Fruit fly (Drosophila melanogaster) whole organism, wandering third instar larva: ENCODE results near the gene CG43052.

ENCODE experiments used
- Abd-B ChIP-seq: fragments of >200 bp; optimal IDR thresholded peaks from 2 replicates; lab custom pipeline; 2017; ENCODE audit warnings: missing biosample characterization, missing genetic modification characterization
- CG9705 ChIP-seq: fragments of 200-800 bp; sonication (Bioruptor generic); optimal IDR thresholded peaks from 2 replicates; lab custom pipeline; 2018; ENCODE audit warnings: missing biosample characterization, mild to moderate bottlenecking, missing genetic modification characterization
- Dfd ChIP-seq: fragments of >200 bp; optimal IDR thresholded peaks from 2 replicates; lab custom pipeline; 2017; ENCODE audit warnings: missing biosample characterization, missing genetic modification characterization
- Dif ChIP-seq: fragments of 200-275, 200-300 bp; sonication (Bioruptor generic); optimal IDR thresholded peaks from 2 replicates; lab custom pipeline; 2018; ENCODE audit warnings: missing biosample characterization, missing genetic modification characterization; ENCODE audit not compliant: partially characterized antibody
- GATAd ChIP-seq: sonication (Bioruptor generic); optimal IDR thresholded peaks from 2 replicates; lab custom pipeline; 2016; ENCODE audit warnings: missing biosample characterization, missing genetic modification characterization
- HLH106 ChIP-seq: fragments of 200-800 bp; optimal IDR thresholded peaks from 3 replicates; lab custom pipeline; 2019; ENCODE audit warnings: missing biosample characterization, mild to moderate bottlenecking, missing genetic modification characterization, moderate library complexity
- Hnf4 ChIP-seq: fragments of 200-800 bp; sonication (Bioruptor generic); optimal IDR thresholded peaks from 2 replicates; lab custom pipeline; 2016; ENCODE audit warnings: missing biosample characterization, mild to moderate bottlenecking, missing genetic modification characterization
- Hr78 ChIP-seq: fragments of >200 bp; optimal IDR thresholded peaks from 2 replicates; lab custom pipeline; 2017; ENCODE audit warnings: missing biosample characterization, missing genetic modification characterization
- Hr83 ChIP-seq: fragments of 200-300 bp; sonication (Bioruptor generic); optimal IDR thresholded peaks from 2 replicates; lab custom pipeline; 2016; ENCODE audit warnings: missing biosample characterization, mild to moderate bottlenecking, missing genetic modification characterization, moderate library complexity; ENCODE audit not compliant: poor library complexity, severe bottlenecking
- Jra ChIP-seq: sonication (Bioruptor generic); optimal IDR thresholded peaks from 2 replicates; lab custom pipeline; 2016; ENCODE audit warnings: missing biosample characterization, missing genetic modification characterization
- Mio ChIP-seq: sonication (Bioruptor generic); optimal IDR thresholded peaks from 2 replicates; lab custom pipeline; 2016; ENCODE audit warnings: missing biosample characterization, missing genetic modification characterization
- Myc ChIP-seq: fragments of >200 bp; optimal IDR thresholded peaks from 2 replicates; lab custom pipeline; 2017
- OdsH ChIP-seq: fragments of 200-800 bp; sonication (Bioruptor generic); optimal IDR thresholded peaks from 2 replicates; lab custom pipeline; 2016; ENCODE audit warnings: missing biosample characterization, mild to moderate bottlenecking, missing genetic modification characterization
- Rel ChIP-seq, 2 experiments: fragments of 200-800 bp; sonication (Bioruptor generic) in 1 of 2; optimal IDR thresholded peaks; 2 replicates in 1 of 2; 3 replicates in 1 of 2; lab custom pipeline; 2016 to 2019; ENCODE audit warnings: mild to moderate bottlenecking in 2 of 2, missing biosample characterization in 2 of 2, missing genetic modification characterization in 2 of 2, moderate library complexity in 1 of 2
- Vsx2 ChIP-seq: fragments of 200-300, 225-300 bp; sonication (Bioruptor generic); optimal IDR thresholded peaks from 2 replicates; lab custom pipeline; 2018; ENCODE audit warnings: missing biosample characterization, missing genetic modification characterization; ENCODE audit not compliant: partially characterized antibody
- dl ChIP-seq, 2 experiments: fragments of 175-275, 200-275 bp in 1 of 2; fragments of 200-275 bp in 1 of 2; sonication (Bioruptor generic); optimal IDR thresholded peaks; lab custom pipeline; 2018; ENCODE audit warnings: mild to moderate bottlenecking in 2 of 2, missing biosample characterization in 2 of 2, missing genetic modification characterization in 2 of 2, moderate library complexity in 2 of 2; ENCODE audit not compliant: partially characterized antibody in 2 of 2, insufficient read depth in 1 of 2
- dsf ChIP-seq: sonication (Bioruptor generic); optimal IDR thresholded peaks from 2 replicates; lab custom pipeline; 2016; ENCODE audit warnings: missing biosample characterization, missing genetic modification characterization, borderline replicate concordance
- foxo ChIP-seq, 2 experiments: fragments of 200-800 bp; sonication (Bioruptor generic); optimal IDR thresholded peaks; 2 replicates in 1 of 2; 3 replicates in 1 of 2; lab custom pipeline; 2016 to 2017; ENCODE audit warnings: missing biosample characterization in 2 of 2, missing genetic modification characterization in 2 of 2
- fru ChIP-seq: fragments of 200-800 bp; sonication (Bioruptor generic); optimal IDR thresholded peaks from 3 replicates; lab custom pipeline; 2016; ENCODE audit warnings: missing biosample characterization, mild to moderate bottlenecking, missing genetic modification characterization
- jim ChIP-seq: fragments of 175-275, 200-325 bp; sonication (Bioruptor generic); optimal IDR thresholded peaks from 2 replicates; lab custom pipeline; 2016; ENCODE audit warnings: missing biosample characterization, mild to moderate bottlenecking, missing genetic modification characterization
- lola ChIP-seq: fragments of >200 bp; optimal IDR thresholded peaks from 2 replicates; lab custom pipeline; 2017; ENCODE audit warnings: missing biosample characterization, missing genetic modification characterization
- pan ChIP-seq: fragments of >200 bp; optimal IDR thresholded peaks from 2 replicates; lab custom pipeline; 2017
- psq ChIP-seq: fragments of 200-800 bp; sonication (Bioruptor generic); optimal IDR thresholded peaks from 3 replicates; lab custom pipeline; 2017; ENCODE audit warnings: missing biosample characterization, mild to moderate bottlenecking, missing genetic modification characterization, moderate library complexity
- rgr ChIP-seq: fragments of 200-800 bp; sonication (Bioruptor generic); optimal IDR thresholded peaks from 3 replicates; lab custom pipeline; 2016; ENCODE audit warnings: missing biosample characterization, mild to moderate bottlenecking, missing genetic modification characterization
- sage ChIP-seq: fragments of 200-800 bp; sonication (Bioruptor generic); optimal IDR thresholded peaks from 2 replicates; lab custom pipeline; 2016; ENCODE audit warnings: missing biosample characterization, mild to moderate bottlenecking, missing genetic modification characterization
- sv ChIP-seq: fragments of 200-800 bp; sonication (Bioruptor generic); optimal IDR thresholded peaks from 3 replicates; lab custom pipeline; 2016; ENCODE audit warnings: missing biosample characterization, missing genetic modification characterization
- tai ChIP-seq: sonication (Bioruptor generic); optimal IDR thresholded peaks from 2 replicates; lab custom pipeline; 2016; ENCODE audit warnings: missing biosample characterization, missing genetic modification characterization
- usp ChIP-seq: fragments of >200 bp; optimal IDR thresholded peaks from 2 replicates; lab custom pipeline; 2017; ENCODE audit warnings: missing biosample characterization, missing genetic modification characterization
- woc ChIP-seq: sonication (Bioruptor generic); optimal IDR thresholded peaks from 2 replicates; lab custom pipeline; 2016; ENCODE audit warnings: missing biosample characterization, mild to moderate bottlenecking, missing genetic modification characterization

The CG43052 gene

DNA sequence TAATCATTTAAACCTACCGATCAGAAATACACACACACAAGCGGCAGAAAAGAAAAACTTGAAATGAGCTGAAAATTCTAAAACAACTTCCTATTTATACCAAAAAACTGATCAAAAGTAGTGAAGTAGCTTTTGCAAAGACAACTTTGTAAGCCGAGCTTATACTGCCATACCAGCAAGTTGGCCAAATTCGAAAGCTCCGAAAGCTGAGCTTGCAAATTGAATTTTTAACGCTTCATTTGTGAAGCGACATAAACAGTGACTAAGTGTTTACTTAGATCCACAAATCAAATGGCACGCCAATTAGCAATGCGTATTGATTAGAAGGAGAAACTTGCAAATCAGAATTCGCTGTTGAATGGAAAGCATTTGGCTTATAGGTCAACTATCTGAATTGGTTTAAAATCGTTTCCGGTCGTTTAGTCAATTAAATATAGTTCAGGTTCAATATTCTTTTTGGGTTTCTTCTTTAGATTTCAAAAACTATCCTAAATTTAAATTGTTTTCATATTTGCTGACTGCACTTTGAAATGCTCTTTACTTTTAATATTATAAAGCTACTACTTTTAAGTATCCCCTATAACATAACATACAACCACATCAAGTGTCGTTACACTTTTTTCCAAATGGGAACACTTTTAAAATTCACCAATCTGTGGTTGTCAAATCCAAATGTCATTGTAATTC, at the start of gene CG43052:
CG43052 (plus strand) TSS at position 637 of the 687 bp plus-strand sequence.
- TF ChIP-seq jim (GFP tag; lab: Kevin White, UChicago), result no peak
- no peak for TF ChIP-seq Jra (GFP tag; lab: Kevin White, UChicago)
- no peak for TF ChIP-seq CG9705 (GFP tag; lab: Kevin White, UChicago)
- TF ChIP-seq Rel (GFP tag; optimal IDR thresholded peaks at IDR 0.05; lab: Kevin White, UChicago), result no peak
- no peak for TF ChIP-seq Rel (tag; optimal IDR thresholded peaks at IDR 0.05; lab: Kevin White, UChicago)
- TF ChIP-seq dl (GFP tag; optimal IDR thresholded peaks at IDR 0.05; lab: Kevin White, UChicago; ENCODE audit: insufficient read depth in 1 of 2, partially characterized antibody in 2 of 2), result no peak

DNA sequence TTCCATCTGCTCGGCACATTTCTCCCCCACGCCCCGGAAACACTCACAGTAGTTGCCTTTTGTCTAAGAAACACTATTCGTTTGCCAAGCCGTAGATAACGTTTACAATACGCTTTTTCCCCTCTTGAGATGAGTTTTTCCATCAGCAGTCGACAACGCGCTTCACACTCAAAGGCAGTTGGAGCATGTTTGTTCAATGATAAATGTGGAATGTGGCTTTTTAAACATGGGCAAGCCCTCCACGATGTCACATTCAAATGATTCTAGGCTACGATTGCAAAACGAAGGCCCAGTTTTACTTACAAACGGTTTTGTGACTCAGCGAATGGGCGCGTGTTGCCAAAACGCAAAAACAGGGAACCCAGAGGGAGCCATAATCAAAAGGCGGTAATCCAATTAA, 49.4 kb upstream of the CG43052 start:
- TF ChIP-seq lola (GFP tag; lab: Kevin White, UChicago) (no peak), Hr83 (GFP tag; lab: Kevin White, UChicago) (no peak), pan (no peak), OdsH (GFP tag; lab: Kevin White, UChicago) (no peak), jim (GFP tag; lab: Kevin White, UChicago) (no peak), Abd-B (GFP tag; lab: Kevin White, UChicago) (no peak)

DNA sequence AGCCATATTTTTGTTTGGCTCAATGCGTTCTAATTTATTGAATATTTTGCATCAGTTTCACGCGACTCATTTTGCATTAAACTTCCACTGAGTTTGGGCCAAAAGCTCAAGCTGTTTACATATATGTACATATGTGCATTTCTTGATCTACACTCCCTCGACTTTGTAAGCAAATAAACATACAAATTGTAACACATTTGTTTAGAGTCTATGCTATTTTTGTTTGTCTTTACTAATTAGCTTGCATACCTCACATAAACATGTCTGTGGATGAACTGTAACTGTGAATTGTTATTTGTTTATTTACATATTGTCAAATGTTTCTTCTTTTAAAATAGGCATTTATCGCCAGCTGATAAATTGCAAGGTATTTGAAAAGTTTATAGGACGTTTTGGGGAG, 44.4 kb upstream of the CG43052 start:
- TF ChIP-seq foxo (GFP tag; optimal IDR thresholded peaks at IDR 0.05; lab: Kevin White, UChicago) (no peak), psq (GFP tag; lab: Kevin White, UChicago) (no peak), HLH106 (no peak), sage (no peak), GATAd (GFP tag; lab: Kevin White, UChicago) (no peak), pan (no peak), Dif (GFP tag; lab: Kevin White, UChicago) (no peak)

dm6 chr2L:14308232-14308631, 43.6 kb upstream of the CG43052 start:
- TF ChIP-seq Mio (no peak), dsf (GFP tag; lab: Kevin White, UChicago) (no peak), Hr83 (GFP tag; lab: Kevin White, UChicago) (no peak), dl (GFP tag; optimal IDR thresholded peaks at IDR 0.05; lab: Kevin White, UChicago; ENCODE audit: insufficient read depth in 1 of 2, partially characterized antibody in 2 of 2) (no peak), Rel (GFP tag; optimal IDR thresholded peaks at IDR 0.05; lab: Kevin White, UChicago) (no peak), Rel (tag; optimal IDR thresholded peaks at IDR 0.05; lab: Kevin White, UChicago) (no peak), usp (GFP tag; lab: Kevin White, UChicago) (no peak), sv (GFP tag; lab: Kevin White, UChicago) (no peak)

- TF ChIP-seq Hr83 (GFP tag; lab: Kevin White, UChicago) (no peak), woc (no peak), lola (GFP tag; lab: Kevin White, UChicago) (no peak), psq (GFP tag; lab: Kevin White, UChicago) (no peak), Rel (GFP tag; optimal IDR thresholded peaks at IDR 0.05; lab: Kevin White, UChicago) (no peak), Rel (tag; optimal IDR thresholded peaks at IDR 0.05; lab: Kevin White, UChicago) (no peak), Dfd (GFP tag; lab: Kevin White, UChicago) (peak; percentile 70)
Measured at dm6 chr2L:14308661-14309060, 43.2 kb upstream of the CG43052 start.

dm6 chr2L:14316704-14317103, 35.2 kb upstream of the CG43052 start:
- TF ChIP-seq Hr83 (GFP tag; lab: Kevin White, UChicago) (no peak), usp (GFP tag; lab: Kevin White, UChicago) (no peak), tai (GFP tag; lab: Kevin White, UChicago) (no peak), foxo (GFP tag; optimal IDR thresholded peaks at IDR 0.05; lab: Kevin White, UChicago) (no peak), lola (GFP tag; lab: Kevin White, UChicago) (no peak), Hr78 (no peak), Hnf4 (GFP tag; lab: Kevin White, UChicago) (no peak), fru (GFP tag; lab: Kevin White, UChicago) (no peak), Abd-B (GFP tag; lab: Kevin White, UChicago) (no peak), Mio (no peak), sage (no peak), Dfd (GFP tag; lab: Kevin White, UChicago) (no peak), HLH106 (no peak), dsf (GFP tag; lab: Kevin White, UChicago) (no peak), rgr (GFP tag; lab: Kevin White, UChicago) (no peak), Myc (lab: Kevin White, UChicago) (no peak), Vsx2 (GFP tag; lab: Kevin White, UChicago) (no peak)
- TF ChIP-seq, all 38 proteins: peak for 0
